Fruit fly (Drosophila melanogaster) whole organism, embryonic: Measurements from ENCODE around the gene CG10550.
"Not testable (repeated sequence)": the region's sequence is repeated elsewhere in the genome, so short reads cannot be mapped to it uniquely, and the experiment has no call there.

Experiments used
- CG12219 ChIP-seq: fragments of 200-800 bp; sonication (Bioruptor generic); optimal IDR thresholded peaks from 3 replicates; lab custom pipeline; 2018; ENCODE audit warnings: missing biosample characterization, mild to moderate bottlenecking, missing genetic modification characterization
- CG14860 ChIP-seq: fragments of 200-800 bp; sonication (Bioruptor generic); IDR thresholded peaks from 3 replicates; pipeline ENCODE4 v1.3.6; 2022; ENCODE audit warnings: missing biosample characterization, missing genetic modification characterization; ENCODE audit not compliant: partially characterized antibody
- CG17359 ChIP-seq: fragments of 200-800 bp; sonication (Bioruptor generic); optimal IDR thresholded peaks from 3 replicates; lab custom pipeline; 2018; ENCODE audit warnings: missing biosample characterization, mild to moderate bottlenecking, missing genetic modification characterization, moderate library complexity
- Dll ChIP-seq: fragments of 200-800 bp; sonication (Bioruptor generic); IDR thresholded peaks from 4 replicates; pipeline ENCODE4 v1.3.6; 2022; ENCODE audit warnings: missing biosample characterization, missing genetic modification characterization; ENCODE audit not compliant: partially characterized antibody
- Hr3 ChIP-seq: fragments of 200-800 bp; sonication (Bioruptor generic); optimal IDR thresholded peaks from 3 replicates; lab custom pipeline; 2016; ENCODE audit warnings: missing biosample characterization, missing genetic modification characterization
- Scr ChIP-seq: fragments of 200-800 bp; sonication (Bioruptor generic); IDR thresholded peaks from 2 replicates; pipeline ENCODE4 v1.3.6; 2022; ENCODE audit warnings: missing biosample characterization, missing genetic modification characterization; ENCODE audit not compliant: partially characterized antibody
- crc ChIP-seq: fragments of 200-800 bp; sonication (Bioruptor generic); optimal IDR thresholded peaks from 2 replicates; lab custom pipeline; 2016; ENCODE audit warnings: missing biosample characterization, missing genetic modification characterization
- dmrt99B ChIP-seq: fragments of 200-800 bp; sonication (Bioruptor generic); optimal IDR thresholded peaks from 2 replicates; lab custom pipeline; 2018; ENCODE audit warnings: missing biosample characterization, mild to moderate bottlenecking, missing genetic modification characterization, moderate library complexity
- fd96Cb ChIP-seq: fragments of 200-800 bp; sonication (Bioruptor generic); optimal IDR thresholded peaks from 2 replicates; lab custom pipeline; 2018; ENCODE audit warnings: missing biosample characterization, mild to moderate bottlenecking, missing genetic modification characterization, moderate library complexity
- gcm ChIP-seq: fragments of 200-800 bp; sonication (Bioruptor generic); optimal IDR thresholded peaks from 2 replicates; lab custom pipeline; 2019; ENCODE audit warnings: missing biosample characterization, mild to moderate bottlenecking, missing genetic modification characterization, moderate library complexity
- kay ChIP-seq: fragments of 200-800 bp; sonication (Bioruptor generic); optimal IDR thresholded peaks from 2 replicates; lab custom pipeline; 2016; ENCODE audit warnings: missing biosample characterization, missing genetic modification characterization
- pb ChIP-seq: fragments of 200-800 bp; sonication (Bioruptor generic); optimal IDR thresholded peaks from 3 replicates; lab custom pipeline; 2016; ENCODE audit warnings: missing biosample characterization, missing genetic modification characterization
- yki ChIP-seq: fragments of >200 bp; optimal IDR thresholded peaks from 3 replicates; lab custom pipeline; 2018

dm6 chr3R:25328540-25328939, 20.3 kb upstream of the CG10550 start:
- TF ChIP-seq dmrt99B (tag; lab: Kevin White, UChicago); Dll (GFP tag; lab: Robert Waterston, UW); kay (GFP tag; lab: Kevin White, UChicago); yki (lab: Kevin White, UChicago); fd96Cb (tag; lab: Kevin White, UChicago); Hr3 (GFP tag; lab: Kevin White, UChicago); CG12219 (GFP tag; lab: Kevin White, UChicago); gcm; Scr (GFP tag; lab: Robert Waterston, UW); CG17359 (tag; lab: Kevin White, UChicago); crc (GFP tag; lab: Kevin White, UChicago); pb (GFP tag; lab: Kevin White, UChicago); CG14860 (GFP tag; lab: Robert Waterston, UW): not testable (repeated sequence)
